Worm (Caenorhabditis elegans): ENCODE results near the gene F19B10.5.

F19B10.5 gene

ce11 chrII:3663796-3664195 lies 8.3 kb downstream of the F19B10.5 start, which contains the start of gene F19B10.6:
F19B10.6 (minus strand) TSS chrII:3663896.
- TF ChIP-seq W03F9.2 (tag; optimal IDR thresholded peaks at IDR 0.05) (no peak), dao-5 (tag; optimal IDR thresholded peaks at IDR 0.05) (no peak), him-1 (tag; optimal IDR thresholded peaks at IDR 0.05) (no peak)

DNA sequence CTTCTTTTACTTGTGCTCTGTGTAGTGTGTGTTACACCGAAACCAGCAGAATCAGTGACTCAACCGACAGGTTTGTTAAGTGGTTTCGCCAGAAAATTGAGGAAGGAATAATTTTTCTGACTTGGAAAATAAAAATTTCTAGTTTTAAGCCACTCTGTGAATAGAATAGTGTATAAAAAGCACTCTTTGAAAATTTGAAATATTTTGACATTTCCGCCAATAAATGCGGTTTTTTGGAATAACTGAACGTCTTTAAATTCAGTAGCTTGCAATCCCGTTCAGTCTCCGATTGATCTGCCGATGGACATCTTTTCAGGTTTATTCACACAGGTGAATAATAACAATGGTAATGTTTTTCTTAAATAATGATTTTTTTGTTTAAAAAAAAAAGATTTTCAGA lies 9.0 kb downstream of the F19B10.5 start, which contains the start of gene F19B10.3:
Gene F19B10.3 (plus strand): TSS at position 301 of the 400 bp plus-strand sequence.
- TF ChIP-seq dao-5 (tag; optimal IDR thresholded peaks at IDR 0.05) (no peak), W03F9.2 (tag; optimal IDR thresholded peaks at IDR 0.05) (no peak), him-1 (tag; optimal IDR thresholded peaks at IDR 0.05) (no peak)

DNA sequence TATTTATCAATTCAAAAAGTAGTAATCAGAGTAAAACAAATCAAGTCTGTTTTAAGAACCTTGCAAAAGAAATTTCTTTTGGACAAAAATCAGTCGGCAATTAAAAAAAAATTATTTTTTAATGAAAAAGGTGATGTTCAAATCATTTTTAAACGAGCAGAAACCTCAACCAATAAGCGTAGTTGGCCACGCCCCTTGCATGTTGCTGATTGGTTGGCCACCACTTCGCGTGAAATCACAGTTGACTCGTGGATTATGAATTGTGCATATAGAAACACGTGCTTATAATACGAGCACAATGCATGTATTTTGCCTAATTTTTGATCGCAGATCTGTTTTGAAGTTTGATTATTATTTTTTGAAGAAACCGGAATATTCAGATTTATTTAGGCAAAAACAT lies 9.7 kb downstream of the F19B10.5 start:
- TF ChIP-seq him-1 (tag; optimal IDR thresholded peaks at IDR 0.05) (no peak), dao-5 (tag; optimal IDR thresholded peaks at IDR 0.05) (no peak), W03F9.2 (tag; optimal IDR thresholded peaks at IDR 0.05) (no peak)

DNA sequence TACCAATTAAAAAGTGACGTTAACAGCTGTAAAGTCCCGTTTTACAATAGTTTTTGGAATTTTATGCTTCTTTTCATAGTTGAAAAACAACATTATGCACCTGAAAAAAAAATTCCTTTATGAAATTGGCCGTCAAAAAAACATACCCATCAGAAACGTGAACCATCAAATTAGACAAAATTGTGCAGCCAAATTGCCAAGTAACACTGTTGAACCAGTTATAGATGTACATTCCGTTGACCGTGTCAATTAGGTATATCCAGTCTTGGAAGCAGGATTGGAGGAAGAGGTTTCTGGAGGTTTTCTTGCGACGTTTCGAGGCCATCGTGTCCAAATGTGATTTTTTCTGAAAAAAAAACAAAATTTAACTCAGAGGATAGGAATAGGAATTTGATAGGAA lies 13.8 kb downstream of the F19B10.5 start, which contains the start of gene srx-97:
Gene srx-97 (minus strand): TSS at position 101 of the 400 bp plus-strand sequence.
- TF ChIP-seq him-1 (tag; optimal IDR thresholded peaks at IDR 0.05) (no peak), dao-5 (tag; optimal IDR thresholded peaks at IDR 0.05) (no peak), W03F9.2 (tag; optimal IDR thresholded peaks at IDR 0.05) (no peak)

ce11 chrII:3670956-3671355 lies 15.5 kb downstream of the F19B10.5 start, which contains the start of gene srx-98:
srx-98 (minus strand) TSS chrII:3671056.
- TF ChIP-seq him-1 (tag; optimal IDR thresholded peaks at IDR 0.05) (no peak), W03F9.2 (tag; optimal IDR thresholded peaks at IDR 0.05) (no peak), dao-5 (tag; optimal IDR thresholded peaks at IDR 0.05) (no peak)

DNA sequence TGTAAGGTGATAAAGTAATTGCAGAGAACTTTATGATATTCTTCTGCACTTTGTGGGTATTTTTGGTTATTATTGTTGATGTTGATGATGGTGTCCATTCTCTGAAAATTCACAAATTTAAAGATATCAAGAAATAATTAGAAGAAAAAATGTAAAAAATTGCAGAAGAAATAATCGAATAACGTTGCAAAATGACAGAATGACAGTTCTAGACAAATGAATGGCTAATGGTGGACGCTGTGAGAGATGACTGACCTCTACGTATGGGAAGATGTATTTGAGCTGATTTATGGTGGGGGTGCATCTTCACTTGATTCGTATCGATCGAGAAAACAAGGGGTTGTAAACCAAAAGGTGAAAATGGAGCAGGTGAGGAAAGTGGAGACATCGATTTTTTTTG lies 18.0 kb downstream of the F19B10.5 start, which contains the start of gene sea-1:
Gene sea-1 (minus strand): TSS at position 101 of the 400 bp plus-strand sequence.
- TF ChIP-seq him-1 (tag; optimal IDR thresholded peaks at IDR 0.05) (no peak), dao-5 (tag; optimal IDR thresholded peaks at IDR 0.05) (no peak), W03F9.2 (tag; optimal IDR thresholded peaks at IDR 0.05) (no peak)

DNA sequence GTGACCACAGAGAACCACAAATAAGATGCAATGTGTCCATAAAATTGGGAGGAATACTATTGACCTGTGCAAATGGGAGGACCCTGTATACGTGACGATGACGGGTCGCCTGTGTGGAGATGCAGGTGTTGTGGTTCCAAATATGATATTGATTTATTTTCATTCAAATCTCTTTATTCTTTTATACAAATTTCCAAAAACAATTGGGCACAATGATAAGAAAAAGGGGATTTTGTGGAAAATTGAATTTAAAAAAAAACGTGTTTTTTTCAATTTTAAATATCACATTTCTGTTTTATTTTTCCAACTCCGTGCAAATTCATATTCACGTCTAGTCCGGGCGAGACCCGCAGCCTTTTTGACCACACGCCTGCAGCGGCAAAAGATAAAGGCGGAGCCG lies 19.7 kb downstream of the F19B10.5 start, which contains the start of gene F19B10.2:
Gene F19B10.2 (plus strand): TSS at position 301 of the 400 bp plus-strand sequence.
- no peak for TF ChIP-seq him-1 (tag; optimal IDR thresholded peaks at IDR 0.05)
- TF ChIP-seq dao-5 (tag; optimal IDR thresholded peaks at IDR 0.05): no peak
- no peak for TF ChIP-seq W03F9.2 (tag; optimal IDR thresholded peaks at IDR 0.05)

ce11 chrII:3678978-3679377 lies 23.5 kb downstream of the F19B10.5 start:
- no peak for TF ChIP-seq W03F9.2 (tag; optimal IDR thresholded peaks at IDR 0.05)
- TF ChIP-seq dao-5 (tag; optimal IDR thresholded peaks at IDR 0.05): no peak
- TF ChIP-seq him-1 (tag; optimal IDR thresholded peaks at IDR 0.05): no peak

DNA sequence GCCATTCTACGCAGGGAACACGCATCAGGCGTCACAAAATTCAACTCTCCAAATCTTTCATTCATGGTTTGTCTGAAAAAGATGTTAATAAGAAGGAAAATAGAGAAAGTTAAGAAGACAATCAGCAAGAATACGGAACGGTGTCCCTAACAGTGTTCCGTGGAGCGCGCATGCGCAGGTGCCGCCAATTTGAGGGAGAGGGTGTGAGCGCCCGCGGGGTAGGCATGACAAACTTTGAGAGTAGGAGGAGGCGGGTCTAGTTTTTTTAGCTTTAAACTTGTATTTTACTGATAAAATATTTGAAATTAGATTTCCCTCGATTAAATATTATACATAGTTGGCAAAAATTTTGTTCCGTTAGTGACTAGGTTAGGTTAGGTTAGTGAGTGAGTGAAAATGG lies 24.9 kb downstream of the F19B10.5 start:
- TF ChIP-seq dao-5 (tag; optimal IDR thresholded peaks at IDR 0.05): no peak
- TF ChIP-seq him-1 (tag; optimal IDR thresholded peaks at IDR 0.05): no peak
- TF ChIP-seq W03F9.2 (tag; optimal IDR thresholded peaks at IDR 0.05): no peak

ce11 chrII:3681365-3682083 lies 26.0 kb downstream of the F19B10.5 start, which contains the start of gene F19B10.10:
F19B10.10 (minus strand) TSS chrII:3681415.
- TF ChIP-seq W03F9.2 (tag; optimal IDR thresholded peaks at IDR 0.05): no peak
- no peak for TF ChIP-seq him-1 (tag; optimal IDR thresholded peaks at IDR 0.05)
- TF ChIP-seq dao-5 (tag; optimal IDR thresholded peaks at IDR 0.05): no peak

- TF ChIP-seq W03F9.2 (tag; optimal IDR thresholded peaks at IDR 0.05) (peak; percentile 67), dao-5 (tag; optimal IDR thresholded peaks at IDR 0.05) (no peak)
These were observed 27.3 kb downstream of the F19B10.5 start, which contains the start of gene F19B10.1 for ce11 chrII:3682770-3683234. F19B10.1 (plus strand) TSS chrII:3683184.

DNA sequence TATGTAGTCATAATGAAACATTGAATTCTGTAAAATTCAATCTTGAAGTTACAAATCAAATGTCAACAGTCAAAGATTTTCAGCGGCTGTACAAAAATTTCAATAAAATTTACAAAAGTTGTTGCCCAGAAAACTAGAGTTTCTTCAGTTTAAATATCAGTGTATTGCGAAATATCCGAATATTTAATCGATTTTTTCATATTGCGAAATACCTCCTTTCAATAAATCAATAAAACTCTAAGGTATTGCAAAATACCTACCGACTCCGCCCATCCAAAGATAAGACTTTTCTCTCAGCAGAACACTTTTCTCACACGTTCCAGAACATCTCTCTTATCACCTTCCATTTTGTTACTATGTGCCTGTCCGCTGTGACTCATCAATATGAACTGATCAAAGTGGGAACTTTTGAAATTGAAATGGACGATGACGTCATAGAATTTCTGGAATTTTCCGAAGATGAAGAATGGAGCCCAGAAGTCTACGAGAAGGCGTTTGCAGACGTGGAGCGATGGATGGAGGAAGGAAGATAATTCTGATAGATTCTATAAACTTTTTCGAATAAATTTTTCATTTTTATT lies 29.1 kb downstream of the F19B10.5 start:
- no peak for TF ChIP-seq him-1 (tag; optimal IDR thresholded peaks at IDR 0.05)
- no peak for TF ChIP-seq dao-5 (tag; optimal IDR thresholded peaks at IDR 0.05)
- TF ChIP-seq W03F9.2 (tag; optimal IDR thresholded peaks at IDR 0.05): no peak

ce11 chrII:3688333-3688732 lies 32.9 kb downstream of the F19B10.5 start, which contains the start of gene ifas-1:
ifas-1 (minus strand) TSS chrII:3688719.
- no peak for TF ChIP-seq dao-5 (tag; optimal IDR thresholded peaks at IDR 0.05)
- TF ChIP-seq W03F9.2 (tag; optimal IDR thresholded peaks at IDR 0.05): no peak
- TF ChIP-seq him-1 (tag; optimal IDR thresholded peaks at IDR 0.05): no peak

- TF ChIP-seq him-1 (tag; optimal IDR thresholded peaks at IDR 0.05) (no peak), W03F9.2 (tag; optimal IDR thresholded peaks at IDR 0.05) (no peak), dao-5 (tag; optimal IDR thresholded peaks at IDR 0.05) (no peak)
These were observed 35.2 kb downstream of the F19B10.5 start, which contains the start of gene srx-101 for ce11 chrII:3690646-3691045. srx-101 (minus strand) TSS chrII:3690746.

All from whole organism, L4/young adult.